Fruit fly (Drosophila melanogaster) whole organism, prepupa: ENCODE measurements around the gene CG14050.

ENCODE experiments used
- Blimp-1 ChIP-seq: fragments of 200-800 bp; sonication (Bioruptor generic); optimal IDR thresholded peaks from 3 replicates; lab custom pipeline; 2017; ENCODE audit warnings: missing biosample characterization, missing genetic modification characterization, mild to moderate bottlenecking, moderate library complexity, missing genetic modification reagents
- CG10631 ChIP-seq: fragments of 200-800 bp; sonication (Bioruptor generic); optimal IDR thresholded peaks from 2 replicates; lab custom pipeline; 2016; ENCODE audit warnings: missing biosample characterization, missing genetic modification characterization
- CG10669 ChIP-seq: fragments of 200-800 bp; sonication (Bioruptor generic); optimal IDR thresholded peaks from 3 replicates; lab custom pipeline; 2018; ENCODE audit warnings: missing biosample characterization, mild to moderate bottlenecking, missing genetic modification characterization, moderate library complexity
- CG11294 ChIP-seq: fragments of 200-800 bp; sonication (Bioruptor generic); IDR thresholded peaks from 2 replicates; pipeline ENCODE4 v1.3.6; 2022; ENCODE audit warnings: missing biosample characterization, missing genetic modification characterization
- CG11762 ChIP-seq: fragments of 200-800 bp; sonication (Bioruptor generic); optimal IDR thresholded peaks from 3 replicates; lab custom pipeline; 2016; ENCODE audit warnings: missing biosample characterization, missing genetic modification characterization; ENCODE audit not compliant: insufficient read depth
- CG11902 ChIP-seq: fragments of 200-800 bp; sonication (Bioruptor generic); optimal IDR thresholded peaks from 3 replicates; lab custom pipeline; 2016; ENCODE audit warnings: missing biosample characterization, missing genetic modification characterization
- CG1621 ChIP-seq: fragments of 200-800 bp; sonication (Bioruptor generic); optimal IDR thresholded peaks from 3 replicates; lab custom pipeline; 2018; ENCODE audit warnings: missing biosample characterization, mild to moderate bottlenecking, missing genetic modification characterization
- CG16779 ChIP-seq: fragments of 200-800 bp; sonication (Bioruptor generic); optimal IDR thresholded peaks from 3 replicates; lab custom pipeline; 2017; ENCODE audit warnings: missing biosample characterization, mild to moderate bottlenecking, missing genetic modification characterization
- CG31627 ChIP-seq: fragments of 200-800 bp; sonication (Bioruptor generic); optimal IDR thresholded peaks from 3 replicates; lab custom pipeline; 2016; ENCODE audit warnings: missing biosample characterization, missing genetic modification characterization
- CG32006 ChIP-seq: fragments of 200-800 bp; sonication (Bioruptor generic); optimal IDR thresholded peaks from 3 replicates; lab custom pipeline; 2017; ENCODE audit warnings: missing biosample characterization, mild to moderate bottlenecking, missing genetic modification characterization
- CG3919 ChIP-seq: fragments of 200-800 bp; sonication (Bioruptor generic); optimal IDR thresholded peaks from 3 replicates; lab custom pipeline; 2016; ENCODE audit warnings: missing biosample characterization, missing genetic modification characterization
- CG4318 ChIP-seq: fragments of 200-800 bp; sonication (Bioruptor generic); optimal IDR thresholded peaks from 3 replicates; lab custom pipeline; 2017; ENCODE audit warnings: missing biosample characterization, mild to moderate bottlenecking, missing genetic modification characterization
- CG6163 ChIP-seq: fragments of 200-800 bp; sonication (Bioruptor generic); IDR thresholded peaks from 3 replicates; pipeline ENCODE4 v1.3.6; 2022; ENCODE audit warnings: missing biosample characterization, missing genetic modification characterization
- CG6276 ChIP-seq: fragments of 200-800 bp; sonication (Bioruptor generic); optimal IDR thresholded peaks from 2 replicates; lab custom pipeline; 2017; ENCODE audit warnings: missing biosample characterization, mild to moderate bottlenecking, missing genetic modification characterization
- CG6792 ChIP-seq: fragments of 200-800 bp; sonication (Bioruptor generic); optimal IDR thresholded peaks from 3 replicates; lab custom pipeline; 2016; ENCODE audit warnings: missing biosample characterization, missing genetic modification characterization
- CG6854 ChIP-seq: fragments of 200-800 bp; sonication (Bioruptor generic); optimal IDR thresholded peaks from 2 replicates; lab custom pipeline; 2017; ENCODE audit warnings: missing biosample characterization, mild to moderate bottlenecking, missing genetic modification characterization
- CG7368 ChIP-seq: fragments of 200-800 bp; sonication (Bioruptor generic); optimal IDR thresholded peaks from 3 replicates; lab custom pipeline; 2016; ENCODE audit warnings: missing biosample characterization, missing genetic modification characterization
- CG8319 ChIP-seq: fragments of 200-800 bp; sonication (Bioruptor generic); optimal IDR thresholded peaks from 3 replicates; lab custom pipeline; 2016; ENCODE audit warnings: missing biosample characterization, missing genetic modification characterization
- CG8632 ChIP-seq: fragments of 200-800 bp; sonication (Bioruptor generic); optimal IDR thresholded peaks from 3 replicates; lab custom pipeline; 2016; ENCODE audit warnings: missing biosample characterization, missing genetic modification characterization
- CG9139 ChIP-seq: fragments of 200-800 bp; sonication (Bioruptor generic); optimal IDR thresholded peaks from 3 replicates; lab custom pipeline; 2017; ENCODE audit warnings: missing biosample characterization, mild to moderate bottlenecking, missing genetic modification characterization
- Eip75B ChIP-seq: fragments of 200-800 bp; sonication (Bioruptor generic); optimal IDR thresholded peaks from 3 replicates; lab custom pipeline; 2016; ENCODE audit warnings: missing biosample characterization, missing genetic modification characterization
- Eip78C ChIP-seq: fragments of 200-800 bp; sonication (Bioruptor generic); peaks from one replicate; lab custom pipeline; 2016; ENCODE audit warnings: missing biosample characterization, missing genetic modification characterization
- Eip93F ChIP-seq: fragments of 200-800 bp; sonication (Bioruptor generic); optimal IDR thresholded peaks from 2 replicates; lab custom pipeline; 2016; ENCODE audit warnings: missing biosample characterization, mild to moderate bottlenecking, missing genetic modification characterization
- Ets21C ChIP-seq: fragments of 200-800 bp; sonication (Bioruptor generic); optimal IDR thresholded peaks from 3 replicates; lab custom pipeline; 2016; ENCODE audit warnings: missing biosample characterization, missing genetic modification characterization
- Ets96B ChIP-seq: fragments of 200-800 bp; optimal IDR thresholded peaks from 2 replicates; lab custom pipeline; 2019; ENCODE audit warnings: missing biosample characterization, mild to moderate bottlenecking, missing genetic modification characterization, moderate library complexity
- Hr38 ChIP-seq: sonication (Bioruptor generic); optimal IDR thresholded peaks from 2 replicates; lab custom pipeline; 2016; ENCODE audit warnings: missing biosample characterization, missing genetic modification characterization
- Hr39 ChIP-seq: fragments of 200-800 bp; sonication (Bioruptor generic); optimal IDR thresholded peaks from 2 replicates; lab custom pipeline; 2016; ENCODE audit warnings: missing biosample characterization, missing genetic modification characterization
- Hr4 ChIP-seq: fragments of 200-800 bp; sonication (Bioruptor generic); optimal IDR thresholded peaks from 3 replicates; lab custom pipeline; 2016; ENCODE audit warnings: missing biosample characterization, missing genetic modification characterization
- Lpt ChIP-seq: fragments of 200-800 bp; sonication (Bioruptor generic); optimal IDR thresholded peaks from 3 replicates; lab custom pipeline; 2016; ENCODE audit warnings: missing biosample characterization, missing genetic modification characterization
- Met ChIP-seq: fragments of 200-800 bp; sonication (Bioruptor generic); optimal IDR thresholded peaks from 3 replicates; lab custom pipeline; 2016; ENCODE audit warnings: missing biosample characterization, missing genetic modification characterization
- OdsH ChIP-seq: fragments of 200-800 bp; sonication (Bioruptor generic); optimal IDR thresholded peaks from 3 replicates; lab custom pipeline; 2016; ENCODE audit warnings: missing biosample characterization, missing genetic modification characterization
- Smox ChIP-seq: fragments of 200-800 bp; sonication (Bioruptor generic); optimal IDR thresholded peaks from 3 replicates; lab custom pipeline; 2016; ENCODE audit warnings: missing biosample characterization, missing genetic modification characterization
- Sox102F ChIP-seq: fragments of 200-800 bp; sonication (Bioruptor generic); optimal IDR thresholded peaks from 2 replicates; lab custom pipeline; 2016; ENCODE audit warnings: missing biosample characterization, mild to moderate bottlenecking, missing genetic modification characterization
- Sox14 ChIP-seq: fragments of 200-800 bp; sonication (Bioruptor generic); optimal IDR thresholded peaks from 3 replicates; lab custom pipeline; 2016; ENCODE audit warnings: missing biosample characterization, missing genetic modification characterization
- Sox15 ChIP-seq: fragments of 200-800 bp; sonication (Bioruptor generic); optimal IDR thresholded peaks from 3 replicates; lab custom pipeline; 2016; ENCODE audit warnings: missing biosample characterization, missing genetic modification characterization
- achi ChIP-seq: fragments of 200-800 bp; sonication (Bioruptor generic); optimal IDR thresholded peaks from 3 replicates; lab custom pipeline; 2016; ENCODE audit warnings: missing biosample characterization, missing genetic modification characterization
- acj6 ChIP-seq: fragments of 200-800 bp; sonication (Bioruptor generic); optimal IDR thresholded peaks from 3 replicates; lab custom pipeline; 2016; ENCODE audit warnings: missing biosample characterization, missing genetic modification characterization
- cyc ChIP-seq: fragments of 200-800 bp; sonication (Bioruptor generic); optimal IDR thresholded peaks from 3 replicates; lab custom pipeline; 2016; ENCODE audit warnings: missing biosample characterization, missing genetic modification characterization
- dsx ChIP-seq: fragments of 200-800 bp; optimal IDR thresholded peaks from 3 replicates; lab custom pipeline; 2019; ENCODE audit warnings: missing biosample characterization, mild to moderate bottlenecking, missing genetic modification characterization, moderate library complexity; ENCODE audit not compliant: poor library complexity, severe bottlenecking
- eg ChIP-seq: fragments of 200-800 bp; sonication (Bioruptor generic); IDR thresholded peaks from 3 replicates; pipeline ENCODE4 v1.3.6; 2022; ENCODE audit warnings: missing biosample characterization, missing genetic modification characterization
- esn ChIP-seq: fragments of 200-800 bp; sonication (Bioruptor generic); optimal IDR thresholded peaks from 2 replicates; lab custom pipeline; 2016; ENCODE audit warnings: missing biosample characterization, mild to moderate bottlenecking, missing genetic modification characterization, moderate library complexity
- fd59A ChIP-seq: fragments of 200-800 bp; sonication (Bioruptor generic); optimal IDR thresholded peaks from 2 replicates; lab custom pipeline; 2017; ENCODE audit warnings: missing biosample characterization, mild to moderate bottlenecking, missing genetic modification characterization, missing genetic modification reagents
- fd85E ChIP-seq: fragments of 200-800 bp; sonication (Bioruptor generic); optimal IDR thresholded peaks from 3 replicates; lab custom pipeline; 2016; ENCODE audit warnings: missing biosample characterization, missing genetic modification characterization
- fkh ChIP-seq: fragments of 200-800 bp; sonication (Bioruptor generic); optimal IDR thresholded peaks from 3 replicates; lab custom pipeline; 2017; ENCODE audit warnings: missing biosample characterization, mild to moderate bottlenecking, missing genetic modification characterization, moderate library complexity
- lz ChIP-seq: fragments of 200-800 bp; sonication (Bioruptor generic); optimal IDR thresholded peaks from 3 replicates; lab custom pipeline; 2016; ENCODE audit warnings: missing biosample characterization, missing genetic modification characterization
- net ChIP-seq: fragments of 200-800 bp; sonication (Bioruptor generic); optimal IDR thresholded peaks from 3 replicates; lab custom pipeline; 2016; ENCODE audit warnings: missing biosample characterization, missing genetic modification characterization
- salr ChIP-seq, 2 experiments: fragments of 200-800 bp; sonication (Bioruptor generic); optimal IDR thresholded peaks; 3 replicates each; lab custom pipeline; 2016 to 2018; ENCODE audit warnings: missing biosample characterization in 2 of 2, missing genetic modification characterization in 2 of 2, mild to moderate bottlenecking in 1 of 2
- spab ChIP-seq: fragments of 200-800 bp; sonication (Bioruptor generic); optimal IDR thresholded peaks from 2 replicates; lab custom pipeline; 2017; ENCODE audit warnings: missing biosample characterization, mild to moderate bottlenecking, missing genetic modification characterization, missing genetic modification reagents
- ss ChIP-seq, 2 experiments: fragments of 200-800 bp; sonication (Bioruptor generic); optimal IDR thresholded peaks; 2 replicates in 1 of 2; 3 replicates in 1 of 2; lab custom pipeline; 2017 to 2018; ENCODE audit warnings: mild to moderate bottlenecking in 2 of 2, missing biosample characterization in 2 of 2, missing genetic modification characterization in 2 of 2, moderate library complexity in 1 of 2
- svp ChIP-seq: fragments of 200-800 bp; sonication (Bioruptor generic); peaks from one replicate; lab custom pipeline; 2016; ENCODE audit warnings: missing biosample characterization, missing genetic modification characterization
- topi ChIP-seq: fragments of 200-800 bp; sonication (Bioruptor generic); optimal IDR thresholded peaks from 3 replicates; lab custom pipeline; 2016; ENCODE audit warnings: missing biosample characterization, missing genetic modification characterization
- vri ChIP-seq: fragments of 200-800 bp; sonication (Bioruptor generic); optimal IDR thresholded peaks from 3 replicates; lab custom pipeline; 2016; ENCODE audit warnings: missing biosample characterization, mild to moderate bottlenecking, missing genetic modification characterization

CG14050 gene

dm6 chrX:2365405-2365804 is 39.4 kb upstream of the CG14050 start:
- TF ChIP-seq CG6276 (GFP tag; lab: Kevin White, UChicago), result peak; percentile 78
- TF ChIP-seq Ets96B (tag; lab: Kevin White, UChicago), result no peak
- TF ChIP-seq CG6792 (GFP tag; lab: Kevin White, UChicago), result peak; percentile 57
- peak; percentile 4 for TF ChIP-seq CG7368
- peak; percentile 34 for TF ChIP-seq spab (GFP tag; lab: Kevin White, UChicago)
- no peak for TF ChIP-seq Hr38 (GFP tag; lab: Kevin White, UChicago)
- TF ChIP-seq CG11902 (GFP tag; lab: Kevin White, UChicago), result peak; percentile 32
- TF ChIP-seq CG32006 (GFP tag; lab: Kevin White, UChicago), result peak; percentile 90
- TF ChIP-seq CG10631 (GFP tag; lab: Kevin White, UChicago), result peak; percentile 68
- peak; percentile 75 for TF ChIP-seq OdsH
- peak; percentile 47; the same call in 1 of the 2 replicates for TF ChIP-seq CG11294 (GFP tag; lab: Robert Waterston, UW)
- peak; percentile 43 for TF ChIP-seq Sox15 (GFP tag; lab: Kevin White, UChicago)
- peak; percentile 93 for TF ChIP-seq Eip78C (GFP tag; lab: Kevin White, UChicago)
- TF ChIP-seq Sox14 (GFP tag; lab: Kevin White, UChicago), result peak; percentile 56
- TF ChIP-seq fkh (GFP tag; lab: Kevin White, UChicago), result no peak
- TF ChIP-seq CG4318, result peak; percentile 78
- TF ChIP-seq CG6163 (GFP tag; lab: Robert Waterston, UW), result peak; percentile 51; the same call in 2 of the 3 replicates
- peak; percentile 78 for TF ChIP-seq Met
- TF ChIP-seq Eip93F (GFP tag; lab: Kevin White, UChicago), result no peak
- peak in 1 of 2 experiments; percentile 26 for TF ChIP-seq ss (GFP tag; optimal IDR thresholded peaks at IDR 0.05; lab: Kevin White, UChicago)
- peak; percentile 33 for TF ChIP-seq CG10669 (GFP tag; lab: Kevin White, UChicago)
- no peak for TF ChIP-seq dsx (GFP tag; lab: Kevin White, UChicago)
- TF ChIP-seq vri (GFP tag; lab: Kevin White, UChicago), result no peak
- TF ChIP-seq Sox102F (GFP tag; lab: Kevin White, UChicago), result peak; percentile 72
- TF ChIP-seq CG8319 (GFP tag; lab: Kevin White, UChicago), result peak; percentile 16
- peak; percentile 52 for TF ChIP-seq Eip75B (GFP tag; lab: Kevin White, UChicago)
- peak; percentile 53 for TF ChIP-seq Ets21C (GFP tag; lab: Kevin White, UChicago)
- TF ChIP-seq fd59A, result peak; percentile 30
- TF ChIP-seq fd85E (GFP tag; lab: Kevin White, UChicago), result no peak
- TF ChIP-seq CG11762 (GFP tag; lab: Kevin White, UChicago), result peak; percentile 65
- TF ChIP-seq achi, result peak; percentile 80
- peak; percentile 73 for TF ChIP-seq lz
- TF ChIP-seq Smox, result peak; percentile 72
- peak; percentile 63 for TF ChIP-seq Lpt
- peak; percentile 64 for TF ChIP-seq net (GFP tag; lab: Kevin White, UChicago)
- TF ChIP-seq CG1621 (tag; lab: Kevin White, UChicago), result no peak
- TF ChIP-seq eg, result peak; percentile 60; the same call in 2 of the 3 replicates
- peak; percentile 37 for TF ChIP-seq Blimp-1
- peak; percentile 76 for TF ChIP-seq esn (GFP tag; lab: Kevin White, UChicago)
- peak; percentile 65 for TF ChIP-seq CG3919
- peak; percentile 57 for TF ChIP-seq Hr39
- peak; percentile 77 for TF ChIP-seq topi
- peak; percentile 14 for TF ChIP-seq CG16779 (tag; lab: Kevin White, UChicago)
- TF ChIP-seq CG9139 (GFP tag; lab: Kevin White, UChicago), result no peak
- peak; percentile 77 for TF ChIP-seq Hr4 (GFP tag; lab: Kevin White, UChicago)
- TF ChIP-seq acj6 (GFP tag; lab: Kevin White, UChicago), result peak; percentile 65
- TF ChIP-seq CG8632, result peak; percentile 63
- TF ChIP-seq cyc (GFP tag; lab: Kevin White, UChicago), result peak; percentile 57
- peak; percentile 67 for TF ChIP-seq CG31627 (GFP tag; lab: Kevin White, UChicago)
- TF ChIP-seq CG6854 (GFP tag; lab: Kevin White, UChicago), result no peak
- peak; percentile 90 for TF ChIP-seq svp (GFP tag; lab: Kevin White, UChicago)
- TF ChIP-seq salr (GFP tag; optimal IDR thresholded peaks at IDR 0.05; lab: Kevin White, UChicago), result peak in 1 of 2 experiments; percentile 74
